Worm (Caenorhabditis elegans) whole organism, midembryonic: ENCODE data around the gene K10G6.5.

Experiments used
- T22C8.4 ChIP-seq: fragments of 200-800 bp; sonication (Bioruptor generic); IDR thresholded peaks from 2 replicates; pipeline ENCODE4 v1.3.6; 2022; ENCODE audit warnings: missing genetic modification characterization, missing compliant biosample characterization
- flt-1 ChIP-seq: fragments of 200-800 bp; sonication (Bioruptor generic); IDR thresholded peaks from 2 replicates; pipeline ENCODE4 v1.3.6; 2022; ENCODE audit warnings: missing genetic modification characterization, missing compliant biosample characterization
- klf-2 ChIP-seq: fragments of 200-800 bp; sonication (Bioruptor generic); conservative IDR thresholded peaks from 2 replicates; pipeline ENCODE4 v1.3.6; 2022; ENCODE audit warnings: missing genetic modification reagents, missing genetic modification characterization, missing compliant biosample characterization
- med-1 ChIP-seq: sonication (generic microtip); optimal IDR thresholded peaks from 2 replicates; lab custom pipeline; 2017; ENCODE audit warnings: missing genetic modification characterization, mild to moderate bottlenecking, missing compliant biosample characterization, antibody characterized with exemption, missing genetic modification reagents; ENCODE audit not compliant: insufficient read depth
- tab-1 ChIP-seq: fragments of 200-800 bp; sonication (Bioruptor generic); IDR thresholded peaks from 2 replicates; pipeline ENCODE4 v1.3.6; 2022; ENCODE audit warnings: missing genetic modification characterization, missing compliant biosample characterization
- ztf-29 ChIP-seq: fragments of 200-800 bp; sonication (Bioruptor generic); IDR thresholded peaks from 2 replicates; pipeline ENCODE4 v1.3.6; 2022; ENCODE audit warnings: missing genetic modification reagents, missing genetic modification characterization, missing compliant biosample characterization

- TF ChIP-seq klf-2 (GFP tag; lab: Robert Waterston, UW) (no peak), ztf-29 (GFP tag; lab: Robert Waterston, UW) (no peak), T22C8.4 (GFP tag; lab: Robert Waterston, UW) (no peak), tab-1 (GFP tag; lab: Robert Waterston, UW) (0 out of 2 replicates have a peak, but pooled peaks have one; percentile 11), flt-1 (GFP tag; lab: Robert Waterston, UW) (no peak), med-1 (GFP tag; lab: Kevin White, UChicago) (no peak)
Observed at ce11 chrII:3968070-3968469, 19.0 kb upstream of the K10G6.5 start.
